Worm (Caenorhabditis elegans) whole organism, L4 larva: ENCODE results near the gene max-2.
A peak's percentile ranks its signal among the peaks of the same experiment; 100 is the strongest.

Experiments
- D1046.2 ChIP-seq: fragments of 200-800 bp; sonication (Bioruptor generic); IDR thresholded peaks from 2 replicates; pipeline ENCODE4 v1.3.6; 2022; ENCODE audit warnings: missing genetic modification characterization, missing compliant biosample characterization
- F44E2.7 ChIP-seq: fragments of 200-800 bp; sonication (Bioruptor generic); IDR thresholded peaks from 2 replicates; pipeline ENCODE4 v2.1.2; 2022; ENCODE audit warnings: missing genetic modification characterization, missing compliant biosample characterization
- R02D3.7 ChIP-seq: fragments of 150-350 bp; sonication (generic microtip); optimal IDR thresholded peaks from 3 replicates; lab custom pipeline; 2014; ENCODE audit warnings: missing biosample characterization, missing genetic modification characterization
- T20F7.1 ChIP-seq: fragments of 200-800 bp; sonication (Bioruptor generic); optimal IDR thresholded peaks from 2 replicates; lab custom pipeline; 2018; ENCODE audit warnings: mild to moderate bottlenecking, missing genetic modification characterization, missing compliant biosample characterization
- T26A8.4 ChIP-seq: fragments of 200-800 bp; sonication (Bioruptor generic); IDR thresholded peaks from 2 replicates; pipeline ENCODE4 v1.3.6; 2022; ENCODE audit warnings: missing genetic modification characterization, missing compliant biosample characterization
- Y48G9A.11 ChIP-seq: fragments of 200-800 bp; sonication (Bioruptor generic); IDR thresholded peaks from 2 replicates; pipeline ENCODE4 v1.3.6; 2022; ENCODE audit warnings: missing genetic modification reagents, missing genetic modification characterization, missing compliant biosample characterization
- Y5F2A.4 ChIP-seq: fragments of 200-800 bp; sonication (Bioruptor generic); optimal IDR thresholded peaks from 2 replicates; lab custom pipeline; 2018; ENCODE audit warnings: mild to moderate bottlenecking, missing genetic modification characterization, missing compliant biosample characterization
- Y75B8A.6 ChIP-seq: fragments of 200-800 bp; sonication (Bioruptor generic); IDR thresholded peaks from 2 replicates; pipeline ENCODE4 v1.3.6; 2022; ENCODE audit warnings: missing genetic modification reagents, missing genetic modification characterization, missing compliant biosample characterization
- ZK337.2 ChIP-seq: fragments of 200-800 bp; sonication (Bioruptor generic); IDR thresholded peaks from 2 replicates; pipeline ENCODE4 v1.3.6; 2022; ENCODE audit warnings: missing genetic modification reagents, missing genetic modification characterization, missing compliant biosample characterization
- ZK546.5 ChIP-seq, 2 experiments: sonication (generic microtip); optimal IDR thresholded peaks; 2 replicates each; lab custom pipeline; 2017; ENCODE audit warnings: missing biosample characterization in 2 of 2, missing genetic modification characterization in 2 of 2
- aha-1 ChIP-seq: fragments of 150-350 bp; peaks from one replicate; lab custom pipeline; 2014; ENCODE audit warnings: missing biosample characterization, missing genetic modification characterization
- aly-2 ChIP-seq: sonication (generic microtip); optimal IDR thresholded peaks from 2 replicates; lab custom pipeline; 2018; ENCODE audit warnings: missing biosample characterization, missing genetic modification characterization
- ceh-28 ChIP-seq: fragments of 150-350 bp; optimal IDR thresholded peaks from 2 replicates; lab custom pipeline; 2014; ENCODE audit warnings: missing biosample characterization, missing genetic modification reagents, missing genetic modification characterization
- ceh-82 ChIP-seq: sonication (generic microtip); optimal IDR thresholded peaks from 2 replicates; lab custom pipeline; 2017; ENCODE audit warnings: missing biosample characterization, missing genetic modification characterization
- ces-1 ChIP-seq: fragments of 150-350 bp; sonication (generic microtip); optimal IDR thresholded peaks from 4 replicates; lab custom pipeline; 2014; ENCODE audit warnings: missing biosample characterization, missing genetic modification reagents, missing genetic modification characterization
- cey-2 ChIP-seq: sonication (generic microtip); optimal IDR thresholded peaks from 3 replicates; lab custom pipeline; 2017; ENCODE audit warnings: missing genetic modification characterization, mild to moderate bottlenecking, missing compliant biosample characterization, antibody characterized with exemption, borderline replicate concordance; ENCODE audit not compliant: insufficient read depth
- ctbp-1 ChIP-seq: fragments of 200-800 bp; sonication (Bioruptor generic); IDR thresholded peaks from 2 replicates; pipeline ENCODE4 v1.3.6; 2022; ENCODE audit warnings: missing genetic modification reagents, missing genetic modification characterization, missing compliant biosample characterization
- dmd-6 ChIP-seq: fragments of 200-800 bp; sonication (Bioruptor generic); IDR thresholded peaks from 2 replicates; pipeline ENCODE4 v1.3.6; 2022; ENCODE audit warnings: missing genetic modification reagents, missing genetic modification characterization, missing compliant biosample characterization
- dmd-9 ChIP-seq: fragments of 200-800 bp; sonication (Bioruptor generic); IDR thresholded peaks from 2 replicates; pipeline ENCODE4 v1.3.6; 2022; ENCODE audit warnings: missing genetic modification reagents, missing genetic modification characterization, missing compliant biosample characterization
- egl-27 ChIP-seq: sonication (generic microtip); optimal IDR thresholded peaks from 3 replicates; lab custom pipeline; 2017; ENCODE audit warnings: missing biosample characterization, missing genetic modification reagents, missing genetic modification characterization
- egl-43 ChIP-seq: fragments of 200-800 bp; sonication (Bioruptor generic); IDR thresholded peaks from 2 replicates; pipeline ENCODE4 v1.3.6; 2022; ENCODE audit warnings: missing genetic modification reagents, missing genetic modification characterization, missing compliant biosample characterization
- fkh-10 ChIP-seq: fragments of 150-350 bp; optimal IDR thresholded peaks from 2 replicates; lab custom pipeline; 2014; ENCODE audit warnings: missing biosample characterization, missing genetic modification reagents, missing genetic modification characterization
- gei-8 ChIP-seq: fragments of 200-800 bp; sonication (Bioruptor generic); optimal IDR thresholded peaks from 2 replicates; lab custom pipeline; 2018; ENCODE audit warnings: mild to moderate bottlenecking, missing genetic modification characterization, missing compliant biosample characterization
- hlh-11 ChIP-seq: fragments of 200-800 bp; sonication (Bioruptor generic); optimal IDR thresholded peaks from 2 replicates; lab custom pipeline; 2018; ENCODE audit warnings: mild to moderate bottlenecking, missing genetic modification characterization, missing compliant biosample characterization
- hmg-1.1 ChIP-seq: fragments of 200-800 bp; sonication (Bioruptor generic); IDR thresholded peaks from 2 replicates; pipeline ENCODE4 v1.3.6; 2022; ENCODE audit warnings: missing genetic modification reagents, missing genetic modification characterization, missing compliant biosample characterization
- lin-1 ChIP-seq: fragments of 200-800 bp; sonication (Bioruptor generic); IDR thresholded peaks from 2 replicates; pipeline ENCODE4 v1.3.6; 2022; ENCODE audit warnings: missing genetic modification reagents, missing genetic modification characterization, missing compliant biosample characterization
- lin-13 ChIP-seq: fragments of 150-350 bp; optimal IDR thresholded peaks from 2 replicates; lab custom pipeline; 2014; ENCODE audit warnings: missing biosample characterization, missing genetic modification reagents, missing genetic modification characterization
- lsy-2 ChIP-seq, 2 experiments: fragments of 150-350 bp in 1 of 2; sonication (generic microtip) in 1 of 2; optimal IDR thresholded peaks; 2 replicates each; lab custom pipeline; 2014 to 2017; ENCODE audit warnings: missing biosample characterization in 2 of 2, missing genetic modification characterization in 2 of 2
- madf-9 ChIP-seq: fragments of 200-800 bp; sonication (Bioruptor generic); conservative IDR thresholded peaks from 2 replicates; pipeline ENCODE4 v1.3.6; 2022; ENCODE audit warnings: missing genetic modification reagents, missing genetic modification characterization, missing compliant biosample characterization
- mdl-1 ChIP-seq, 2 experiments: fragments of 150-350 bp in 1 of 2; sonication (generic microtip) in 1 of 2; optimal IDR thresholded peaks; 2 replicates each; lab custom pipeline; 2014 to 2017; ENCODE audit warnings: missing biosample characterization in 2 of 2, missing genetic modification characterization in 2 of 2
- mep-1 ChIP-seq: fragments of 150-350 bp; sonication (generic microtip); optimal IDR thresholded peaks from 3 replicates; lab custom pipeline; 2014; ENCODE audit warnings: missing biosample characterization, missing genetic modification characterization
- mxl-3 ChIP-seq: fragments of 200-800 bp; sonication (Bioruptor generic); optimal IDR thresholded peaks from 2 replicates; lab custom pipeline; 2018; ENCODE audit warnings: mild to moderate bottlenecking, missing genetic modification characterization, missing compliant biosample characterization
- nhr-10 ChIP-seq: fragments of 150-350 bp; optimal IDR thresholded peaks from 2 replicates; lab custom pipeline; 2014; ENCODE audit warnings: missing biosample characterization, missing genetic modification characterization
- nhr-102 ChIP-seq: sonication (generic microtip); optimal IDR thresholded peaks from 2 replicates; lab custom pipeline; 2016; ENCODE audit warnings: mild to moderate bottlenecking, missing genetic modification characterization, moderate library complexity, missing compliant biosample characterization
- nhr-28 ChIP-seq: fragments of 150-350 bp; optimal IDR thresholded peaks from 2 replicates; lab custom pipeline; 2014; ENCODE audit warnings: missing biosample characterization, missing genetic modification characterization
- nhr-41 ChIP-seq: fragments of 200-800 bp; sonication (Bioruptor generic); IDR thresholded peaks from 2 replicates; pipeline ENCODE4 v1.3.6; 2022; ENCODE audit warnings: missing genetic modification reagents, missing genetic modification characterization, missing compliant biosample characterization
- nhr-42 ChIP-seq: fragments of 200-800 bp; sonication (Bioruptor generic); IDR thresholded peaks from 2 replicates; pipeline ENCODE4 v1.3.6; 2022; ENCODE audit warnings: missing genetic modification characterization, missing compliant biosample characterization
- nhr-6 ChIP-seq: fragments of 150-350 bp; optimal IDR thresholded peaks from 2 replicates; lab custom pipeline; 2014; ENCODE audit warnings: missing biosample characterization, missing genetic modification characterization
- snpc-4 ChIP-seq: fragments of 150-350 bp; optimal IDR thresholded peaks from 2 replicates; lab custom pipeline; 2014; ENCODE audit warnings: missing biosample characterization, missing genetic modification characterization
- tra-1 ChIP-seq: fragments of 200-800 bp; sonication (Bioruptor generic); IDR thresholded peaks from 2 replicates; pipeline ENCODE4 v1.3.6; 2022; ENCODE audit warnings: missing genetic modification reagents, missing genetic modification characterization, missing compliant biosample characterization
- unc-130 ChIP-seq: sonication (generic microtip); optimal IDR thresholded peaks from 2 replicates; lab custom pipeline; 2016; ENCODE audit warnings: missing genetic modification reagents, missing genetic modification characterization, missing compliant biosample characterization
- unc-62 ChIP-seq, 3 experiments: fragments of 150-350 bp in 1 of 3; sonication (generic microtip); optimal IDR thresholded peaks in 2 of 3; peaks in 1 of 3; 1 replicate in 1 of 3; 2 replicates in 2 of 3; lab custom pipeline; 2014 to 2017; ENCODE audit warnings: missing biosample characterization in 3 of 3, missing genetic modification characterization in 3 of 3, missing genetic modification reagents in 3 of 3, missing genotype in 1 of 3
- zip-11 ChIP-seq: fragments of 200-800 bp; sonication (Bioruptor generic); IDR thresholded peaks from 2 replicates; pipeline ENCODE4 v1.3.6; 2022; ENCODE audit warnings: missing genetic modification characterization, missing compliant biosample characterization
- ztf-11 ChIP-seq: fragments of 150-350 bp; optimal IDR thresholded peaks from 2 replicates; lab custom pipeline; 2014; ENCODE audit warnings: missing biosample characterization, missing genetic modification characterization

max-2 gene

DNA sequence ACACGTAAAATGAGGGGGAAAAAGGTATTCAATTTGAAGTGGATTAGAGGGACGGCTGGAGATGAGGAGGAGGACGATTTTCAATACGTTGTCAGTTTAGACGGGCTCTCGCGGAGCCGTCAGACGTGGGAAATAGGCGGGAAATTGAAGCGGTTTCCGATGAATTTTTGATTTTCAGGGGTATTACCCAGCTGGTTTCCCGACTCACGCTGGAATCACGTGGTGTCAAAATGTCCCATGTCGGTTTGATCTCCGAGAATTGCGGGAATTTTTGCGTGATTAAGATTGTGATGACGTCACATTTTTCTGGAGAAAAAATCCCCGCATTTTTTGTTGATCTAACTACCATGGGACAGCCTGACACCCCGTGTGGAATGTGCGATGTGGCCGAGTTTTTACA, 13.0 kb downstream of the max-2 start:
- TF ChIP-seq D1046.2 (GFP tag; lab: Robert Waterston, UW) (0 out of 2 replicates have a peak, but pooled peaks have one; percentile 55), unc-62 (GFP tag; optimal IDR thresholded peaks at IDR 0.05 in 1 of 2; lab: Kevin White, UChicago) (peak in 1 of 2 experiments; percentile 29), unc-62 (tag; optimal IDR thresholded peaks at IDR 0.05; lab: Kevin White, UChicago) (no peak), dmd-6 (GFP tag; lab: Robert Waterston, UW) (0 out of 2 replicates have a peak, but pooled peaks have one; percentile 18), nhr-28 (no peak), tra-1 (GFP tag; lab: Robert Waterston, UW) (0 out of 2 replicates have a peak, but pooled peaks have one; percentile 37), nhr-6 (tag; lab: Kevin White, UChicago) (no peak), dmd-9 (GFP tag; lab: Robert Waterston, UW) (0 out of 2 replicates have a peak, but pooled peaks have one; percentile 17)

DNA sequence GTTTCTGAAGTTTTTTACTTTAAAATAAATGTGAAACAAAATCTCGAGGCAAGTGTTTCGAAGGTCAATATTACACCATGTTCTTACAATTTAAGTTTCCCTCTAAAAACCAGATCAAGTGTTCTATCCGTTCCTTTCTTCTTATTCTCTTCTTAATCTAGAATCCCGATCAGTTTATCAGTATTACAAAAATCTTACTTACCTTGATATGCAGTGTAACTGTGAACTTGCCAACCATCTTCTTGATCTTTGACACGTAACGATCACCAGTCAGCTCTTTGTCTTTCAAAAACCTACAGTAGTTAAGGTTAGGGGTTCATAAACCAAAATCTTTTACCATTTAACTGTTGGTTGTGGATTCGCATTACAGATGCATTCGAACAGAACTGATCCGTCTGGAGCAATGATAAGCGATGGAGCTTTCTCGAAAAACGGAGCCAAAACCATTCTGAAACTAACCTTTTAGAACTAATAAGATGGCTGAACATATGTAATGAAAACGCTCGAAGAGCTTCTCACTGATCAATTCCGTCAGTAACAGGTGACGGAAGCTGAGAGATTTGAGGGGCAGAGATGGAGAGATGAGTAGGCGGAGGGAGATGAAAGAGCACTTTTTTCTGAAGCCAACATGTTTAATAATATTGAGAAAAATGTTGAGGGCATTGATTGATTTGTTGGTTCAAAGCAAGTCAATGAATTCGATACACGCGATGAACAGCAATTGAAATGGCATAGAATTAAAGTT, 17.8 kb downstream of the max-2 start, which contains the start of gene oig-2:
oig-2 (minus strand) TSS at position 448 of the 745 bp plus-strand sequence.
- TF ChIP-seq hmg-1.1 = 0 out of 2 replicates have a peak, but pooled peaks have one; percentile 26
- peak in 1 of 2 experiments; percentile 72 for TF ChIP-seq unc-62 (GFP tag; optimal IDR thresholded peaks at IDR 0.05 in 1 of 2; lab: Kevin White, UChicago)
- TF ChIP-seq unc-62 (tag; optimal IDR thresholded peaks at IDR 0.05; lab: Kevin White, UChicago) = no peak
- TF ChIP-seq dmd-9 (GFP tag; lab: Robert Waterston, UW) = no peak
- peak; percentile 69 for TF ChIP-seq aha-1 (tag; lab: Kevin White, UChicago)
- TF ChIP-seq, all 104 proteins: peak for 3

DNA sequence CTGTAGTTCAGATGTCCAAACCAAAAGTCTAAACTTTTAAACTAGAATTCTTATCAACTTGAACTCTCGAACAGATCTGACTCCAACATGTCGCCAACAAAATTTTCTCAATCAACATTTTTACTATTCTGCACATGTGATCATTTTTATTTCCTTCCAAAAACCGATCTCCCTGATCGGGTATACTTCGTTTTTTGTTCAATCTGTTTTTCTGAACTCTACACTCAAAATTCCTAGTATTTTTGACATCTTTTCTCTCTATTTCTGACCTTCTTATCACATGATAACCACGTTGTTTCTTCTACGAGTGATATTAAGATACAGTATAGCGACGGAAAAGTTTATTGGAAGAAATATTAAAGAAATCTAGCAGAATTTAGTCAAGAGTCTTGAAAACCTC, 19.4 kb downstream of the max-2 start:
- TF ChIP-seq ctbp-1 (GFP tag; lab: Robert Waterston, UW) = no peak
- TF ChIP-seq Y5F2A.4 (GFP tag; lab: Kevin White, UChicago) = no peak
- TF ChIP-seq snpc-4 (tag; lab: Kevin White, UChicago) = no peak
- TF ChIP-seq lin-1 (GFP tag; lab: Robert Waterston, UW) = no peak
- no peak for TF ChIP-seq unc-130 (GFP tag; lab: Kevin White, UChicago)
- TF ChIP-seq nhr-42 (GFP tag; lab: Robert Waterston, UW) = no peak
- no peak for TF ChIP-seq cey-2 (tag; lab: Kevin White, UChicago)
- no peak for TF ChIP-seq tra-1 (GFP tag; lab: Robert Waterston, UW)
- no peak for TF ChIP-seq gei-8
- peak; percentile 58 for TF ChIP-seq mep-1
- no peak for TF ChIP-seq nhr-41
- no peak for TF ChIP-seq ceh-28
- TF ChIP-seq zip-11 (GFP tag; lab: Robert Waterston, UW) = no peak
- no peak for TF ChIP-seq ces-1 (GFP tag; lab: Kevin White, UChicago)
- TF ChIP-seq ztf-11 (tag; lab: Kevin White, UChicago) = no peak
- TF ChIP-seq egl-43 (GFP tag; lab: Robert Waterston, UW) = no peak
- no peak for TF ChIP-seq ZK337.2
- TF ChIP-seq Y75B8A.6 (GFP tag; lab: Robert Waterston, UW) = no peak
- TF ChIP-seq egl-27 (tag; lab: Kevin White, UChicago) = no peak
- no peak for TF ChIP-seq lin-13 (GFP tag; lab: Kevin White, UChicago)
- TF ChIP-seq T20F7.1 (GFP tag; lab: Kevin White, UChicago) = no peak
- TF ChIP-seq mdl-1 (tag; optimal IDR thresholded peaks at IDR 0.05; lab: Kevin White, UChicago) = peak in 1 of 2 experiments; percentile 63
- TF ChIP-seq aly-2 (tag; lab: Kevin White, UChicago) = no peak
- no peak for TF ChIP-seq ceh-82 (tag; lab: Kevin White, UChicago)
- TF ChIP-seq R02D3.7 (tag; lab: Kevin White, UChicago) = no peak
- TF ChIP-seq Y48G9A.11 = no peak
- TF ChIP-seq nhr-6 (tag; lab: Kevin White, UChicago) = no peak
- TF ChIP-seq aha-1 (tag; lab: Kevin White, UChicago) = no peak
- peak; percentile 93 for TF ChIP-seq nhr-28
- no peak for TF ChIP-seq nhr-102 (tag; lab: Kevin White, UChicago)
- TF ChIP-seq madf-9 = no peak
- TF ChIP-seq fkh-10 (GFP tag; lab: Kevin White, UChicago) = no peak
- no peak for TF ChIP-seq nhr-10
- no peak for TF ChIP-seq hmg-1.1
- TF ChIP-seq T26A8.4 (GFP tag; lab: Robert Waterston, UW) = no peak
- peak; percentile 84 for TF ChIP-seq mxl-3 (GFP tag; lab: Kevin White, UChicago)
- TF ChIP-seq F44E2.7 = no peak
- TF ChIP-seq ZK546.5 (tag; optimal IDR thresholded peaks at IDR 0.05; lab: Kevin White, UChicago) = no peak
- peak in 1 of 2 experiments; percentile 45 for TF ChIP-seq lsy-2 (tag; optimal IDR thresholded peaks at IDR 0.05; lab: Kevin White, UChicago)
- peak; percentile 81 for TF ChIP-seq hlh-11 (tag; lab: Kevin White, UChicago)
